Worm (Caenorhabditis elegans) whole organism, young adult: ENCODE data around the gene F14B8.5.

Experiments used
- B0035.1 ChIP-seq: sonication (generic microtip); optimal IDR thresholded peaks from 2 replicates; lab custom pipeline; 2016; ENCODE audit warnings: missing genetic modification characterization, mild to moderate bottlenecking, missing compliant biosample characterization, missing genotype, missing genetic modification reagents
- ama-1 ChIP-seq, 3 experiments: fragments of 150-350 bp in 1 of 3; sonication (generic microtip) in 2 of 3; optimal IDR thresholded peaks; 2 replicates each; lab custom pipeline; 2014 to 2018; ENCODE audit warnings: missing biosample characterization in 2 of 3, missing genetic modification characterization in 2 of 3, missing genetic modification reagents in 2 of 3
- attf-5 ChIP-seq: fragments of 200-800 bp; sonication (Bioruptor generic); optimal IDR thresholded peaks from 2 replicates; lab custom pipeline; 2018; ENCODE audit warnings: mild to moderate bottlenecking, missing genetic modification characterization, missing compliant biosample characterization
- bed-2 ChIP-seq: fragments of 200-800 bp; sonication (Bioruptor generic); IDR thresholded peaks from 2 replicates; pipeline ENCODE4 v1.3.6; 2022; ENCODE audit warnings: missing genetic modification reagents, missing genetic modification characterization, missing compliant biosample characterization
- cebp-2 ChIP-seq: fragments of 200-800 bp; sonication (Bioruptor generic); IDR thresholded peaks from 2 replicates; pipeline ENCODE4 v1.3.6; 2022; ENCODE audit warnings: missing genetic modification characterization, missing compliant biosample characterization
- ceh-91 ChIP-seq: fragments of 200-800 bp; sonication (Bioruptor generic); IDR thresholded peaks from 2 replicates; pipeline ENCODE4 v1.3.6; 2022; ENCODE audit warnings: missing genetic modification reagents, missing genetic modification characterization, missing compliant biosample characterization
- chd-7 ChIP-seq: sonication (generic microtip); optimal IDR thresholded peaks from 2 replicates; lab custom pipeline; 2016; ENCODE audit warnings: mild to moderate bottlenecking, missing genetic modification characterization, moderate library complexity, missing compliant biosample characterization
- fkh-3 ChIP-seq: sonication (generic microtip); optimal IDR thresholded peaks from 2 replicates; lab custom pipeline; 2016; ENCODE audit warnings: mild to moderate bottlenecking, missing genetic modification characterization, missing compliant biosample characterization
- madf-3 ChIP-seq: fragments of 200-800 bp; sonication (Bioruptor generic); IDR thresholded peaks from 2 replicates; pipeline ENCODE4 v1.3.6; 2022; ENCODE audit warnings: missing genetic modification reagents, missing genetic modification characterization, missing compliant biosample characterization
- nfya-1 ChIP-seq: sonication (generic microtip); optimal IDR thresholded peaks from 2 replicates; lab custom pipeline; 2017; ENCODE audit warnings: antibody characterized with exemption, missing compliant biosample characterization, missing genetic modification characterization, borderline replicate concordance; ENCODE audit not compliant: insufficient read depth
- nfyb-1 ChIP-seq: fragments of 200-800 bp; sonication (Bioruptor generic); IDR thresholded peaks from 2 replicates; pipeline ENCODE4 v1.3.6; 2022; ENCODE audit warnings: missing genetic modification reagents, missing genetic modification characterization, missing compliant biosample characterization
- nhr-90 ChIP-seq: sonication (generic microtip); optimal IDR thresholded peaks from 2 replicates; lab custom pipeline; 2016; ENCODE audit warnings: missing genotype, mild to moderate bottlenecking, missing genetic modification characterization, missing compliant biosample characterization
- unc-62 ChIP-seq: fragments of 150-350 bp; optimal IDR thresholded peaks from 2 replicates; lab custom pipeline; 2014; ENCODE audit warnings: missing biosample characterization, missing genetic modification reagents, missing genetic modification characterization
- ztf-28 ChIP-seq: fragments of 200-800 bp; sonication (Bioruptor generic); IDR thresholded peaks from 2 replicates; pipeline ENCODE4 v1.3.6; 2022; ENCODE audit warnings: missing genetic modification reagents, missing genetic modification characterization, missing compliant biosample characterization

ce11 chrX:6958914-6959313 lies 30.4 kb upstream of the F14B8.5 start:
- no peak for TF ChIP-seq madf-3 (GFP tag; lab: Robert Waterston, UW)
- TF ChIP-seq ztf-28: no peak
- TF ChIP-seq nfyb-1: no peak
- TF ChIP-seq attf-5 (GFP tag; lab: Kevin White, UChicago): no peak
- no peak for TF ChIP-seq bed-2 (GFP tag; lab: Robert Waterston, UW)
- TF ChIP-seq fkh-3 (tag; lab: Kevin White, UChicago): no peak
- TF ChIP-seq ama-1 (optimal IDR thresholded peaks at IDR 0.05; lab: Kevin White, UChicago): no peak
- TF ChIP-seq ama-1 (GFP tag; optimal IDR thresholded peaks at IDR 0.05; lab: Kevin White, UChicago): no peak
- no peak for TF ChIP-seq B0035.1 (tag; lab: Kevin White, UChicago)
- no peak for TF ChIP-seq nhr-90 (tag; lab: Kevin White, UChicago)
- no peak for TF ChIP-seq unc-62
- no peak for TF ChIP-seq ceh-91 (GFP tag; lab: Robert Waterston, UW)
- no peak for TF ChIP-seq nfya-1 (tag; lab: Kevin White, UChicago)
- no peak for TF ChIP-seq chd-7 (tag; lab: Kevin White, UChicago)
- no peak for TF ChIP-seq cebp-2 (GFP tag; lab: Robert Waterston, UW)
